Fruit fly (Drosophila melanogaster) whole organism, embryonic: Measurements from ENCODE around the gene obst-G.
A peak's percentile ranks its signal among the peaks of the same experiment; 100 is the strongest.

Experiments used
- CG42726 ChIP-seq: fragments of 200-800 bp; sonication (Bioruptor generic); IDR thresholded peaks from 2 replicates; pipeline ENCODE4 v1.3.6; 2022; ENCODE audit warnings: missing biosample characterization, missing genetic modification characterization; ENCODE audit not compliant: partially characterized antibody
- schlank ChIP-seq: fragments of 200-800 bp; sonication (Bioruptor generic); optimal IDR thresholded peaks from 2 replicates; lab custom pipeline; 2018; ENCODE audit warnings: missing biosample characterization, mild to moderate bottlenecking, missing genetic modification characterization

Gene obst-G

dm6 chr3L:11918217-11918616 lies 34.9 kb downstream of the obst-G start (continued):
- TF ChIP-seq CG42726 (0 out of 2 replicates have a peak, but pooled peaks have one; percentile 40), schlank (tag; lab: Kevin White, UChicago) (no peak)
